Fruit fly (Drosophila melanogaster) ovary, adult (tissue): Measurements from ENCODE around the gene CG32369.

ENCODE experiments used
- CG17801 ChIP-seq: fragments of 200-800 bp; optimal IDR thresholded peaks from 2 replicates; lab custom pipeline; 2019; ENCODE audit warnings: missing biosample characterization, mild to moderate bottlenecking, missing genetic modification characterization, moderate library complexity; ENCODE audit not compliant: partially characterized antibody

The CG32369 gene

DNA sequence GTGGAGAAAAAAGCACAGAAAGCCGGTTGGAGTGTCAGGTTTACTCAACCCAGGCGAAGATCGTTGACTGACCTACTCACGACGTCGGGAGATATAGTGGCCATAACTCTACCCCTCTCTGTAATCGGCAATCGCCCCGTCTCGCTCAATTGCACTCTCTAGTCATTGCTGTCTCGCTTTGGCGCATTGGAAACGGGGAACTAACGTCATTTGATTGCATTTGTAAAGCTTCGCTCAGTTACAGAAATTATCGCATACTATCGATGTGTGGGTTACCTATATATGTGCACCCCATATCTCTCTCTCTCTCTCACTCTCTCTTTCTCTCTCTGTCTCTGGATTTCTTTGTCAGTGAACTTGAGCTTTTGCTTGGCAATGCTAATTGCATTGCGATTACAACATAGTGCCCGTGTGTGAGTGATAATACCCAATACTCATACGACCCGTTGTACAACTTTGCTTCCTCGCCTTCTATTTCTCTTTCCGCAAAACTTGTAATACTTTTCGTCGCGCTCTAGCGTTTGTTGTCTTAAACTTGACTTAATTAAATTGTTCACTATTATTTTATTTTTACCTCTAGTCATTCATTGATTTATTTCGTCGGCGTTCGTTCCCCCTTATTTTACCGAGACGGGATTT, 37.3 kb downstream of the CG32369 start:
- TF ChIP-seq CG17801: peak; percentile 10

DNA sequence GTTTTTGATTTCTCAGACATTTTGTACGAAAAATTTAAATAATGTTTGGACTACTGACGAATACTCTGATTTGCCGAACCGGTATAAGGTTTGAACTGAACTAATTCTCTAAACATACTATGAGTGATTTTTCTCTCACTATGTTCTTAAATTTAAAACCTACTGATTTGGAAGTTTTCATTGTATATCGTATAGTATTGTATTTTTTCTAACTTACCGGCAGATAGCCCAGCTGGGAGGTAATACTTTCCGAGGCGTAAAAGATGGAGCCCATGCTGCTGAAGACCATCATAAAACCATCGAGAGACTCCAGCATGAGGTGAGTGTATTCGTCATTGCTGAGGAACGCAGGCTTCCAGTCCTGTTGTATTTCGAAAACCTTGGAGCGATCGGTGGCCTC, 41.4 kb downstream of the CG32369 start, which contains the start of gene CG32371:
TSS of gene CG32371 (minus strand) at position 101 of the 400 bp plus-strand sequence.
- TF ChIP-seq CG17801: no peak

DNA sequence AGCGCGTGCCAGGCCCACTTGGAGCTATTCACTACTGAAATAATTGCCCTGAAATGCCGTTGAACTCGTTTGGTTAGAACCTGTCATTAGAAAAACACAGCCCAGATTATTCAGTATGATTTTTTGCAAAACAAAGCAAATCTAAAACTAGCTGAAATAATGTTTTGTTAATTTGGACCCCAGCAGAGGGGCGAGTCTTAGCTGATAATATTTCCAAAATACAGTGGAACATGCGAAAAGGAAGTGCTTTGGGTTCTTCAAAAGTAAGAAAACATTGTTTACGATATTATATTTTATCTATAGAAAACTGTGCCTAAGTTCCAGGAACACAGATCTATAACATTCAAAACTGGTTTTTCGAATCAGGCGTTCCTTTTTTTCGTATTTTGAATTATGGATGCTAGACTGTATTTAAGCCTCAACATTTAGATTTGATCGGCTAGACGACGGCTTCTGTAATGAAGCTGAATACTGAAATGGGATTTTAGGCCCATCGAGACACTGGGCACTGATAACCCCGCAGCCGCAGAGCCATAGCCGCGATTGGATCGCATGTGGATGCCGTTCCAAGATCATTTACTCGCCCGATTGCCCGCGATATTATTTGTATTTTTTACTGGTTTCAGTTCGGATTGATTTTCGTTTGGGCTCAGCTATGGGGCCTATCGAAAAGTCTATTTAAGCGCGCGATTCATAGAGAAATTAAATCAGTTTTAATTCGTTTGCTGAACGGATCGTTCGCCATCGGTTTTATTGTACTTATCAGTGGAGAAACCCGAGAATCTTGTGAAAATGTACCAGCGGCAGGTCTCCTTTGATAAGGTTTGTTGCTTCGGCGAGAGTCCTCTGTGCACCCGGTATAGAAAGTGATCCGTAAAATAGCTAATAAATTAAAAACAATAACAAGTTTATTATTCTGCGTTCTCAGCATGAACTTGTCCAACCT, 49.5 kb downstream of the CG32369 start, which contains the start of gene Hn:
TSS of gene Hn (plus strand) at position 619 of the 946 bp plus-strand sequence.
- TF ChIP-seq CG17801: no peak

DNA sequence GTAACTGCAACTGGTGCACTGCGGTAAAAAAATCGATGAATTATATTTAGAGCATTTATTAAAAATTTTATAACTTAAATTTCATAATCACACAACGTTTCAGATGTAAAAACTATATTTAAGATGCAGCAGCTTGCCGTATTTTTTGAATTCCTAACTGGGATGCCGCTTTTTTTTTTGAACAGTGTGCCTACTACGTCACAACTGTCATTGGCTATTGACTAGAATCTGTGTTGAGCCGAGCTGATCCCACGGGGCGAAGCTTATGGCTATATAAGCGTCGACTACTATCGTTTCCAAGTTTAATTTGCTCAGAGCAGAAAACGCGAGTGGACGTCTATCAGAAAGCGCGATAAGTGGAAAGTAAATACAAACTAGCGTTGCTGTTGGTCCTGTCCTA, 55.5 kb downstream of the CG32369 start, which contains the start of gene CG7409:
TSS of gene CG7409 (plus strand) at position 301 of the 400 bp plus-strand sequence.
- TF ChIP-seq CG17801: no peak

DNA sequence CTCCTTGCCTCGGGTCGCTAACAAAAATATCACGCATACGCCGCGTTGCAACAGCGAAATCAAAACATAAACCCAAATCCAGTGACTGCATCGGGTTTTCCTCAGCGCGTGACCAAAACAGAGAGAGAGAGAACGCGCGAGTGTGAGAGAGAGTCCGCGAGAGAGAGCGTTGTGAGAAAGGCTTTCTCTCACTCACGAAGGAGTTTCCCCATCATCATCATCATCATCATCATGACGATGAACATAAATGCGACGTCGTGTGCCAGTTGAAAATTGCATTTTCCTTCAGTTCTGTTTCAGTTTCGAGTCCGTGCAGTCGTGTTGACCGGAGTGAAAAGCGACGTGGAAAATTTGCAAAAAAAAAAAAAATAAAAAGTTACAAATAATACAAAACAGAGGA, 62.6 kb downstream of the CG32369 start, which contains the start of gene CG13685:
TSS of gene CG13685 (plus strand) at position 301 of the 400 bp plus-strand sequence.
- no peak for TF ChIP-seq CG17801

DNA sequence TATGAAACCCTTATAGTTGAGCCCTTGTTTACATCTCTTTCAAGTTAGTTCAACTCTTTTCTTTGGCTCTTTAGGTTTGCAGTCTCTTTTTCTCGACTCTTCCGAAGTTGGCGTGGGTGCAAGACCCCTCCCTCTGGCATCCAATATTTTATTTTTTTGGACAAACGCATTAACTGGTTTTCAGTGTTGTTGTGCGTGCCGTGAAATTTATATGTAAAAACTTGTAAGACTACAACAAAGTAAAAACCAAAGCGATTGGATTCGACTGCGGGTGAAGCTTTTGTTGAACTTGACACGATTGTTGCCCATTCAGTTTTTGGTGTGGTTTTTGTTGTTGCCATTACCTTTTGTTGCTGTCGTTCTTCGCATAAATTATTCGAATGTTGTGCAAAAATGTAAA, 65.9 kb downstream of the CG32369 start:
- no peak for TF ChIP-seq CG17801

DNA sequence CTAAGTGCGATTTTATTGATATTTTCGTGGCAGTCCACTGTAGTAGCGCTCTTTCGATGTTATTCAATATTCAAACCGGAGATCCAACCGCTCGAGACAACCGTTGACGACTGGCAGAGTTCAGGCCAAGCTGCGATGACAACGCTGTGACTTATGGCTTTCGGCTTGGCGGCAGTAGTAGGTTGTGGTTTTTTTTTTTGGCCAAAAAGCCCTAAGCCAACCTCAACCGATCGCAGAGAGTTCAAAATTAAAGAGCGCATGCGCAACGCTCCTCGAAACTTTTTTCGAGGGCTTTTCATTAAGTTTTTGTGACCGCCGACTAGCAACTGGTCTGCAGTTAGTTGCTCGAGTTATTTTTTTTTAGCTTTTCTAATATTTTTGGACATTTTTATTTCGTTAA, 66.7 kb downstream of the CG32369 start, which contains the start of gene Snmp2:
TSS of gene Snmp2 (minus strand) at position 101 of the 400 bp plus-strand sequence.
- no peak for TF ChIP-seq CG17801

DNA sequence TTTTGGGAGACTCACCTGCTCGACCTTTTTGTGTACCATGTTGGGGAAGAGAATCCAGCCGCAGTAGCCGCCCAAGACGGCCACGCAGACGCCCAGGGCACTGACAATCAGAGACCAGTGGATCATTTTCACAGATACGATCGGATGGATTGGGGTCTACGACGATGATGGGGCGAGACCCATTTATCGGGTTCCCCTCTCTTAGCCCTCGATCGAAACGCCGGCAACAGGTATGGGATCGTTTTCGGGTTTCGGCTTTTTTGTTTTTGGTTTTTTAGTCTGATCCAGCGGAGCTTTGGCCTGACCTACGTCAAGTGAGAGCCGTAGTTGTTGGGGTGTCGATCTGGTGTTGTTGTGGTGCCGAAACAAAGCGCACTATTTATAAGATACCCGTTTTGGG, 67.7 kb downstream of the CG32369 start:
- TF ChIP-seq CG17801: no peak

DNA sequence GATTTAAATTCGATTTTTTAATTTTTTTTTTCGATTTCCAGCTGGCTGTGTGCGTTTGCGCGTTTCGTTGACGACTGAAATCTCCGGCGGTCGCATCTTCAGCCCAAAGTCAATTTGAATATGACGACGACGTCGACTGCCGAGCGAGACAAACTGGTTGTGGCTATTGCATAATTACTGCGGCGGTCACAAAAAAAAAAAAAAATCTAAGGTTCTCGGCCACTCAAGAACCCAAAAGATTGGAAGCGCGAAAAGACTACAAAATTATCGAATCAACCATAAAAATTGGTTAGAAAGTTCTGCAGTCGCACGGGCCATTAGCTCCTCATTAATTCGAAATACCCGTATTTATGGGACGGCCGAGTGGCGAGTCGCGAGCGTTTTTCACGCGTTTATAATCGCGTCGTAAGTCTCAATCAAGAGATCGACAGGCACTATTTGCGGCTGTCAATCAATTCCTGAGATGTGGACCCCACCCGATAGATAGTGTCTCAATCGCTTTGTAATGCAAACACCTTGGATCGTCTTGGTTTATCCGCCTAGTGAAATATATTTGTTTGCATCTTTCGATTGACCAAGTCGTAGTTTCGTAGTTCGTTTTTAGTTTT, 77.4 kb downstream of the CG32369 start, which contains the start of gene CG8492:
TSS of gene CG8492 (minus strand) at position 51 of the 608 bp plus-strand sequence.
- TF ChIP-seq CG17801: no peak
